Fruit fly (Drosophila melanogaster) whole organism, embryonic: ENCODE measurements around the gene Ufd4.

Experiments
- CG14667 ChIP-seq: fragments of 200-800 bp; sonication (Bioruptor generic); IDR thresholded peaks from 2 replicates; pipeline ENCODE4 v1.3.6; 2022; ENCODE audit warnings: missing biosample characterization, missing genetic modification characterization
- nerfin-2 ChIP-seq: fragments of 200-800 bp; sonication (Bioruptor generic); IDR thresholded peaks from 2 replicates; pipeline ENCODE4 v1.3.6; 2022; ENCODE audit warnings: missing biosample characterization, missing genetic modification characterization; ENCODE audit not compliant: partially characterized antibody

DNA sequence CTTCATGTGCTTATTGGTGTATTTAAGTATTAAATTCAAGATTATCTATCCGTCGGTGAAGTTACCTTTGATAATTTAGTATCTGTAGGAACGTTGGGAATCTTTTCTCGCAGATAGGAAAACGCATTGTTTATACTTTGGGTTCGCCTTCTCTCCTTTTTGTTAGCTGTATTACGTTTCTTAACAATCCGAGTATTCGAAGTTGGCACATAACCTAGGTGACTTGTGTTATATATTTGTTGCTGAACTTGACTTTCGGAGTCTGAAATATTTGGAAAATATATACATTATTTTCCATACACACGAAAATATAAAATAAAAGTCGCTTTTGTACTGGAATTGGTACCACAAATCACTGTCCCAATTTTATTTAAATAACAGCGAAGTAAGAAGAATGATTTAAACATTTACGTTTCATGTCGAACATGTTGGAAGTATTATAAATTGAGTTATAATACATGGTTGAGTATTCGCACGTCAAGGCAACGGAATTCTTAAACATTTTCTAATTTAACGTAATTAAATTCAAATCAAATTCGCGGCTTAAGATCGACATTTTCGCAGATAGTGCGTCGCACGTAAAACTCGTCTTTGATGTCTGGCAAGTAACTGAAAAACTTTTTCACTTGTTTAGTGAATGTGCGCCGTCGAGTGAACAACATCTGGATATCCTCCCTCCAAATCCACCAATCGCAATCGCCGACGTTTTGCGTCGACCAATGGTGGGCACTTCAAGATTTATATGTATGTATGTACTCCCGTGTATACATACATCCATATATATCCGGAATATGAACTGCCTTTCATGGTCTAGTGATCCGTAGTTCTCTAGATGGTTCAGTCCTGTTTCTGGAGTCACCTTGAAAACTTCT is 2.9 kb upstream of the Ufd4 start, which contains the start of gene Hand:
- no peak for TF ChIP-seq nerfin-2 (GFP tag; lab: Robert Waterston, UW)
- TF ChIP-seq CG14667 (GFP tag; lab: Robert Waterston, UW): no peak
